Worm (Caenorhabditis elegans): Measurements from ENCODE around the gene W01H2.2.

Gene W01H2.2

DNA sequence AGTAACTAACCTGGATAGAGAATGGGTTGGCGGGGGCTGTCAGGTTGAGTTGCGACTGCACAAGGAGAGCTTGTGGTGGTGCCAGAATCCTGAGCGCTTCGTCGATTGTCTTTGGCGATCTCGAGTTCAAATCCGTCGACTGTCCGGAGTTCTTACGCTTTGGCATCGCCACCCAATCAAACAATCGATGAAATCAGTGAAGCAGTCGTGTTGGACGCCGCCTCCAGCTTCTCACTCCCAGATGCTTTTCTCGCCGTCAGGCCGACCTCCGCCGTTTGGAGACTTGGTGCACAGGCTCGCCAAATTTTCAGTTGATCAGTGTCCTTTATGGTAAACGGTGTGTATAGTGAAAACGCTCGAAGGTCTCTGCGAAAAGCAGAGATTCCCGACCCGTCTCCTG lies 1.4 kb downstream of the W01H2.2 start, which contains the start of the genes F20B6.10 and hpk-1:
Gene F20B6.10, minus strand, starts transcription at position 303 of the 400 bp plus-strand sequence.
Gene hpk-1, minus strand, starts transcription at position 397 of the 400 bp plus-strand sequence.
- TF ChIP-seq D1046.2 (GFP tag; IDR thresholded peaks at IDR 0.05), result 0 out of 2 replicates have a peak, but pooled peaks have one; percentile 5
- 0 out of 2 replicates have a peak, but pooled peaks have one; percentile 31 for TF ChIP-seq nhr-42 (GFP tag; IDR thresholded peaks at IDR 0.05)
- TF ChIP-seq snpc-1.2 (GFP tag; IDR thresholded peaks at IDR 0.05), result 0 out of 2 replicates have a peak, but pooled peaks have one; percentile 30
- 0 out of 2 replicates have a peak, but pooled peaks have one; percentile 10 for TF ChIP-seq php-3 (GFP tag; IDR thresholded peaks at IDR 0.05)
- TF ChIP-seq ceh-44 (GFP tag; IDR thresholded peaks at IDR 0.05), result no peak
- TF ChIP-seq set-16 (GFP tag; IDR thresholded peaks at IDR 0.05), result peak; percentile 55
- no peak for TF ChIP-seq saeg-2 (GFP tag; IDR thresholded peaks at IDR 0.05)
- no peak for TF ChIP-seq ztf-7 (tag; optimal IDR thresholded peaks at IDR 0.05)

ce11 chrX:4215500-4216107 lies 2.7 kb downstream of the W01H2.2 start:
- TF ChIP-seq ceh-82 (tag; optimal IDR thresholded peaks at IDR 0.05) (no peak), lsy-2 (tag; optimal IDR thresholded peaks at IDR 0.05) (peak in 1 of 2 experiments; percentile 27), dve-1 (tag; optimal IDR thresholded peaks at IDR 0.05; ENCODE audit: insufficient read depth) (peak; percentile 92), php-3 (GFP tag; IDR thresholded peaks at IDR 0.05) (peak; percentile 66), skn-1 (tag; optimal IDR thresholded peaks at IDR 0.05) (no peak), unc-62 (GFP tag; optimal IDR thresholded peaks at IDR 0.05 in 1 of 2) (peak in 1 of 2 experiments; percentile 37), unc-62 (tag; optimal IDR thresholded peaks at IDR 0.05) (no peak), nhr-77 (tag; optimal IDR thresholded peaks at IDR 0.05) (peak; percentile 16), zfp-3 (GFP tag; conservative IDR thresholded peaks at IDR 0.05) (0 out of 2 replicates have a peak, but pooled peaks have one; percentile 29), lin-13 (GFP tag; optimal IDR thresholded peaks at IDR 0.05) (peak; percentile 8), pqm-1 (tag; optimal IDR thresholded peaks at IDR 0.05) (peak; percentile 55), dmd-6 (GFP tag; IDR thresholded peaks at IDR 0.05) (peak; percentile 75), nhr-48 (tag; optimal IDR thresholded peaks at IDR 0.05) (peak; percentile 48), madf-9 (GFP tag; conservative IDR thresholded peaks at IDR 0.05) (no peak), daf-16 (GFP tag; optimal IDR thresholded peaks at IDR 0.05) (peak; percentile 2 to 78), daf-16 (tag; optimal IDR thresholded peaks at IDR 0.05) (peak; percentile 96), lin-1 (GFP tag; IDR thresholded peaks at IDR 0.05) (no peak), hlh-11 (tag; optimal IDR thresholded peaks at IDR 0.05) (peak; percentile 78), mxl-3 (GFP tag; optimal IDR thresholded peaks at IDR 0.05) (peak; percentile 33), Y105C5A.15 (GFP tag; IDR thresholded peaks at IDR 0.05) (no peak), hlh-30 (tag; optimal IDR thresholded peaks at IDR 0.05; ENCODE audit: insufficient read depth) (peak; percentile 9), nhr-28 (tag; optimal IDR thresholded peaks at IDR 0.05) (peak; percentile 82), mep-1 (tag; optimal IDR thresholded peaks at IDR 0.05) (peak; percentile 44)

- TF ChIP-seq egl-27 (tag; optimal IDR thresholded peaks at IDR 0.05) (no peak), ZK546.5 (tag; optimal IDR thresholded peaks at IDR 0.05) (no peak), hmg-1.1 (GFP tag; IDR thresholded peaks at IDR 0.05) (peak; percentile 52), set-16 (GFP tag; IDR thresholded peaks at IDR 0.05) (peak; percentile 45), mxl-3 (GFP tag; optimal IDR thresholded peaks at IDR 0.05) (no peak), aha-1 (tag) (no peak), Y75B8A.6 (GFP tag; IDR thresholded peaks at IDR 0.05) (no peak), mes-2 (tag; optimal IDR thresholded peaks at IDR 0.05; ENCODE audit: poor library complexity, severe bottlenecking) (peak; percentile 6), aly-2 (tag; optimal IDR thresholded peaks at IDR 0.05) (no peak), daf-19 (GFP tag; conservative IDR thresholded peaks at IDR 0.05) (no peak), madf-9 (GFP tag; conservative IDR thresholded peaks at IDR 0.05) (no peak), ceh-20 (GFP tag; IDR thresholded peaks at IDR 0.05) (no peak), tag-97 (GFP tag; IDR thresholded peaks at IDR 0.05) (no peak), lin-1 (GFP tag; IDR thresholded peaks at IDR 0.05) (no peak), nhr-10 (tag; optimal IDR thresholded peaks at IDR 0.05) (no peak), F49E8.2 (tag; optimal IDR thresholded peaks at IDR 0.05; ENCODE audit: borderline replicate concordance) (no peak), ctbp-1 (GFP tag; IDR thresholded peaks at IDR 0.05) (no peak), ceh-32 (tag; optimal IDR thresholded peaks at IDR 0.05; ENCODE audit: poor library complexity) (no peak), fos-1 (tag; optimal IDR thresholded peaks at IDR 0.05) (no peak), mep-1 (tag; optimal IDR thresholded peaks at IDR 0.05) (no peak), lsy-2 (tag; optimal IDR thresholded peaks at IDR 0.05) (peak in 1 of 2 experiments; percentile 14), duxl-1 (tag; optimal IDR thresholded peaks at IDR 0.05; ENCODE audit: poor library complexity) (no peak), dmd-9 (GFP tag; IDR thresholded peaks at IDR 0.05) (no peak), unc-39 (tag; optimal IDR thresholded peaks at IDR 0.05) (no peak)
These were observed 3.6 kb downstream of the W01H2.2 start for ce11 chrX:4214643-4215042.
